Fruit fly (Drosophila melanogaster) whole organism, embryonic: ENCODE data around the gene Diedel2.

Experiments
- CG10431 ChIP-seq: fragments of 200-800 bp; sonication (Bioruptor generic); optimal IDR thresholded peaks from 3 replicates; lab custom pipeline; 2018; ENCODE audit warnings: missing biosample characterization, mild to moderate bottlenecking, missing genetic modification characterization
- CG10543 ChIP-seq: fragments of 200-800 bp; sonication (Bioruptor generic); optimal IDR thresholded peaks from 3 replicates; lab custom pipeline; 2017; ENCODE audit warnings: missing biosample characterization, mild to moderate bottlenecking, missing genetic modification characterization, moderate library complexity
- CG11504 ChIP-seq: fragments of 200-800 bp; sonication (Bioruptor generic); optimal IDR thresholded peaks from 3 replicates; lab custom pipeline; 2019; ENCODE audit warnings: missing biosample characterization, mild to moderate bottlenecking, missing genetic modification characterization, moderate library complexity
- CG12219 ChIP-seq: fragments of 200-800 bp; sonication (Bioruptor generic); optimal IDR thresholded peaks from 3 replicates; lab custom pipeline; 2018; ENCODE audit warnings: missing biosample characterization, mild to moderate bottlenecking, missing genetic modification characterization
- CG12236 ChIP-seq: fragments of 200-800 bp; sonication (Bioruptor generic); optimal IDR thresholded peaks from 2 replicates; lab custom pipeline; 2016; ENCODE audit warnings: missing biosample characterization, missing genetic modification characterization
- CG12769 ChIP-seq: fragments of 200-800 bp; sonication (Bioruptor generic); optimal IDR thresholded peaks from 2 replicates; lab custom pipeline; 2019; ENCODE audit warnings: missing biosample characterization, mild to moderate bottlenecking, missing genetic modification characterization, moderate library complexity
- CG13775 ChIP-seq: fragments of 200-800 bp; sonication (Bioruptor generic); optimal IDR thresholded peaks from 3 replicates; lab custom pipeline; 2017; ENCODE audit warnings: missing biosample characterization, mild to moderate bottlenecking, missing genetic modification characterization
- CG1647 ChIP-seq: fragments of 200-800 bp; sonication (Bioruptor generic); optimal IDR thresholded peaks from 3 replicates; lab custom pipeline; 2016; ENCODE audit warnings: missing biosample characterization, missing genetic modification characterization
- CG17361 ChIP-seq: fragments of 200-800 bp; sonication (Bioruptor generic); IDR thresholded peaks from 3 replicates; pipeline ENCODE4 v1.3.6; 2022; ENCODE audit warnings: missing biosample characterization, missing genetic modification characterization
- CG17829 ChIP-seq: fragments of 200-800 bp; optimal IDR thresholded peaks from 2 replicates; lab custom pipeline; 2019; ENCODE audit warnings: missing biosample characterization, mild to moderate bottlenecking, missing genetic modification characterization, moderate library complexity
- CG18599 ChIP-seq: fragments of 200-800 bp; sonication (Bioruptor generic); optimal IDR thresholded peaks from 3 replicates; lab custom pipeline; 2017; ENCODE audit warnings: missing biosample characterization, missing genetic modification characterization, mild to moderate bottlenecking, moderate library complexity, missing genetic modification reagents
- CG2875 ChIP-seq: fragments of 200-800 bp; sonication (Bioruptor generic); optimal IDR thresholded peaks from 2 replicates; lab custom pipeline; 2017; ENCODE audit warnings: missing biosample characterization, mild to moderate bottlenecking, missing genetic modification characterization, missing genetic modification reagents
- CG31388 ChIP-seq: fragments of 200-800 bp; sonication (Bioruptor generic); optimal IDR thresholded peaks from 2 replicates; lab custom pipeline; 2016; ENCODE audit warnings: missing biosample characterization, missing genetic modification characterization
- CG31441 ChIP-seq: fragments of 200-800 bp; sonication (Bioruptor generic); IDR thresholded peaks from 2 replicates; pipeline ENCODE4 v1.3.6; 2022; ENCODE audit warnings: missing biosample characterization, missing genetic modification characterization
- CG32772 ChIP-seq: fragments of 200-800 bp; sonication (Bioruptor generic); IDR thresholded peaks from 2 replicates; pipeline ENCODE4 v1.3.6; 2022; ENCODE audit warnings: missing biosample characterization, missing genetic modification characterization
- CG42726 ChIP-seq: fragments of 200-800 bp; sonication (Bioruptor generic); IDR thresholded peaks from 2 replicates; pipeline ENCODE4 v1.3.6; 2022; ENCODE audit warnings: missing biosample characterization, missing genetic modification characterization; ENCODE audit not compliant: partially characterized antibody
- CG4424 ChIP-seq: fragments of 200-800 bp; sonication (Bioruptor generic); optimal IDR thresholded peaks from 3 replicates; lab custom pipeline; 2016; ENCODE audit warnings: missing biosample characterization, missing genetic modification characterization
- CG4820 ChIP-seq: fragments of 200-800 bp; sonication (Bioruptor generic); optimal IDR thresholded peaks from 3 replicates; lab custom pipeline; 2016; ENCODE audit warnings: missing biosample characterization, missing genetic modification characterization
- CG5953 ChIP-seq: fragments of 200-800 bp; sonication (Bioruptor generic); IDR thresholded peaks from 2 replicates; pipeline ENCODE4 v1.3.6; 2022; ENCODE audit warnings: missing biosample characterization, missing genetic modification characterization
- CG7745 ChIP-seq: fragments of 200-800 bp; sonication (Bioruptor generic); optimal IDR thresholded peaks from 2 replicates; lab custom pipeline; 2018; ENCODE audit warnings: missing biosample characterization, mild to moderate bottlenecking, missing genetic modification characterization, moderate library complexity
- CG7839 ChIP-seq: fragments of 200-800 bp; sonication (Bioruptor generic); optimal IDR thresholded peaks from 3 replicates; lab custom pipeline; 2018; ENCODE audit warnings: missing biosample characterization, mild to moderate bottlenecking, missing genetic modification characterization, moderate library complexity
- CoRest ChIP-seq: fragments of 200-800 bp; sonication (Bioruptor generic); optimal IDR thresholded peaks from 3 replicates; lab custom pipeline; 2018; ENCODE audit warnings: missing biosample characterization, mild to moderate bottlenecking, missing genetic modification characterization, moderate library complexity
- D ChIP-seq, 2 experiments: fragments of 200-800 bp in 1 of 2; fragments of >200 bp in 1 of 2; sonication (Bioruptor generic) in 1 of 2; optimal IDR thresholded peaks; 2 replicates in 1 of 2; 3 replicates in 1 of 2; lab custom pipeline; 2017; ENCODE audit warnings: mild to moderate bottlenecking in 1 of 2, missing biosample characterization in 1 of 2, missing genetic modification characterization in 1 of 2, missing genetic modification reagents in 1 of 2
- Drgx ChIP-seq: fragments of 200-800 bp; sonication (Bioruptor generic); IDR thresholded peaks from 2 replicates; pipeline ENCODE4 v1.3.6; 2022; ENCODE audit warnings: missing biosample characterization, missing genetic modification characterization
- H2.0 ChIP-seq: fragments of 200-800 bp; sonication (Bioruptor generic); IDR thresholded peaks from 2 replicates; pipeline ENCODE4 v1.3.6; 2022; ENCODE audit warnings: missing biosample characterization, missing genetic modification characterization
- HLHmδ ChIP-seq: fragments of 200-800 bp; sonication (Bioruptor generic); optimal IDR thresholded peaks from 2 replicates; lab custom pipeline; 2018; ENCODE audit warnings: missing biosample characterization, mild to moderate bottlenecking, missing genetic modification characterization, moderate library complexity
- Hey ChIP-seq: fragments of 200-800 bp; sonication (Bioruptor generic); optimal IDR thresholded peaks from 3 replicates; lab custom pipeline; 2018; ENCODE audit warnings: missing biosample characterization, mild to moderate bottlenecking, missing genetic modification characterization
- HmgD ChIP-seq: fragments of 200-800 bp; sonication (Bioruptor generic); optimal IDR thresholded peaks from 3 replicates; lab custom pipeline; 2016; ENCODE audit warnings: missing biosample characterization, missing genetic modification characterization
- Nf-YB ChIP-seq: fragments of 200-800 bp; sonication (Bioruptor generic); optimal IDR thresholded peaks from 3 replicates; lab custom pipeline; 2019; ENCODE audit warnings: missing biosample characterization, mild to moderate bottlenecking, missing genetic modification characterization, moderate library complexity
- Optix ChIP-seq: fragments of 200-800 bp; sonication (Bioruptor generic); IDR thresholded peaks from 3 replicates; pipeline ENCODE4 v1.3.6; 2022; ENCODE audit warnings: missing biosample characterization, missing genetic modification characterization
- Poxn ChIP-seq: fragments of 200-800 bp; sonication (Bioruptor generic); IDR thresholded peaks from 2 replicates; pipeline ENCODE4 v1.3.6; 2022; ENCODE audit warnings: missing biosample characterization, missing genetic modification characterization
- Sry-δ ChIP-seq: fragments of 200-800 bp; sonication (Bioruptor generic); optimal IDR thresholded peaks from 2 replicates; lab custom pipeline; 2016; ENCODE audit warnings: missing biosample characterization, missing genetic modification characterization
- TFAM ChIP-seq: fragments of 200-800 bp; sonication (Bioruptor generic); optimal IDR thresholded peaks from 2 replicates; lab custom pipeline; 2017; ENCODE audit warnings: missing biosample characterization, missing genetic modification characterization, inconsistent platforms
- caup ChIP-seq: fragments of 200-800 bp; sonication (Bioruptor generic); optimal IDR thresholded peaks from 3 replicates; lab custom pipeline; 2017; ENCODE audit warnings: missing biosample characterization, mild to moderate bottlenecking, missing genetic modification characterization, moderate library complexity; ENCODE audit not compliant: severe bottlenecking
- cwo ChIP-seq: fragments of 200-800 bp; sonication (Bioruptor generic); optimal IDR thresholded peaks from 3 replicates; lab custom pipeline; 2017; ENCODE audit warnings: missing biosample characterization, missing genetic modification characterization, mild to moderate bottlenecking, moderate library complexity, missing genetic modification reagents
- da ChIP-seq: fragments of 200-800 bp; sonication (Bioruptor generic); optimal IDR thresholded peaks from 2 replicates; lab custom pipeline; 2016; ENCODE audit warnings: missing biosample characterization, missing genetic modification characterization
- disco-r ChIP-seq: fragments of 200-800 bp; sonication (Bioruptor generic); optimal IDR thresholded peaks from 2 replicates; lab custom pipeline; 2016; ENCODE audit warnings: missing biosample characterization, missing genetic modification characterization
- dpn ChIP-seq, 2 experiments: fragments of 200-800 bp; sonication (Bioruptor generic); optimal IDR thresholded peaks; 3 replicates each; lab custom pipeline; 2016; ENCODE audit warnings: missing biosample characterization in 2 of 2, missing genetic modification characterization in 2 of 2
- eve ChIP-seq, 2 experiments: fragments of >200 bp; optimal IDR thresholded peaks; 2 replicates each; lab custom pipeline; 2017; ENCODE audit warnings: missing biosample characterization in 2 of 2, missing genetic modification characterization in 2 of 2
- gem ChIP-seq: fragments of 200-800 bp; sonication (Bioruptor generic); optimal IDR thresholded peaks from 2 replicates; lab custom pipeline; 2019; ENCODE audit warnings: missing biosample characterization, mild to moderate bottlenecking, missing genetic modification characterization, moderate library complexity
- luna ChIP-seq: fragments of 200-800 bp; sonication (Bioruptor generic); optimal IDR thresholded peaks from 2 replicates; lab custom pipeline; 2016; ENCODE audit warnings: missing biosample characterization, missing genetic modification characterization
- nom ChIP-seq: fragments of 200-800 bp; sonication (Bioruptor generic); optimal IDR thresholded peaks from 2 replicates; lab custom pipeline; 2017; ENCODE audit warnings: missing biosample characterization, missing genetic modification characterization, mild to moderate bottlenecking, moderate library complexity, missing genetic modification reagents
- oc ChIP-seq: fragments of 200-800 bp; sonication (Bioruptor generic); optimal IDR thresholded peaks from 2 replicates; lab custom pipeline; 2018; ENCODE audit warnings: missing biosample characterization, mild to moderate bottlenecking, missing genetic modification characterization, moderate library complexity
- prd ChIP-seq, 3 experiments: fragments of >200 bp in 2 of 3; fragments of 200-800 bp in 1 of 3; sonication (Bioruptor generic) in 1 of 3; optimal IDR thresholded peaks in 2 of 3; IDR thresholded peaks in 1 of 3; 2 replicates in 2 of 3; 3 replicates in 1 of 3; pipeline versions ENCODE4 v1.3.6 to Lab custom; 2017 to 2022; ENCODE audit warnings: missing biosample characterization in 1 of 3, missing genetic modification characterization in 1 of 3
- repo ChIP-seq: fragments of 200-800 bp; sonication (Bioruptor generic); optimal IDR thresholded peaks from 2 replicates; lab custom pipeline; 2016; ENCODE audit warnings: missing biosample characterization, missing genetic modification characterization
- salm ChIP-seq: fragments of 200-800 bp; sonication (Bioruptor generic); optimal IDR thresholded peaks from 2 replicates; lab custom pipeline; 2018; ENCODE audit warnings: missing biosample characterization, mild to moderate bottlenecking, missing genetic modification characterization
- sima ChIP-seq: fragments of 200-800 bp; sonication (Bioruptor generic); optimal IDR thresholded peaks from 2 replicates; lab custom pipeline; 2016; ENCODE audit warnings: missing biosample characterization, missing genetic modification characterization
- tll ChIP-seq, 2 experiments: fragments of 200-800 bp in 1 of 2; fragments of >200 bp in 1 of 2; sonication (Bioruptor generic) in 1 of 2; optimal IDR thresholded peaks; 2 replicates each; lab custom pipeline; 2017 to 2019; ENCODE audit warnings: missing biosample characterization in 2 of 2, missing genetic modification characterization in 2 of 2, mild to moderate bottlenecking in 1 of 2, moderate library complexity in 1 of 2
- zfh1 ChIP-seq: fragments of 200-800 bp; sonication (Bioruptor generic); IDR thresholded peaks from 3 replicates; pipeline ENCODE4 v1.3.6; 2022; ENCODE audit warnings: missing biosample characterization, missing genetic modification characterization

Diedel2 gene

DNA sequence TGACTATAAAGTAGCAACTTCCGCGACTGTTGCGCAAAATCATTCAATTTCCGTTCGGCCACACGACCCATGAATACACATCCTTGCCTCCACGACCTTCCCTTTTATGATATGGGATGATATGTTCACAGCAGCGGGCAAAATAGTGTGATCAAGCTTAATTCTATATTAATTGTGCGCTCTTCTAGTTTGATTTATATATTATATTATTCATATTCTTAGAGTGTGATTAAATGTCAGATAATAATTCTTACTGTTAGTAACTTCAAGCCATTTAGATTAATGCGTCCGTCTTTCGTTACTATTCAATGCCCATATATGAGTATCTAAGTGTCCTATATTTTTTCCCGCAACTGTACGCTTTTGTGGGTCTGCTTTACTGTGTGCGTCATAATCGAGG lies 26.9 kb upstream of the Diedel2 start (continued):
- TF ChIP-seq Sry-δ (GFP tag; lab: Kevin White, UChicago), result no peak
- TF ChIP-seq TFAM (GFP tag; lab: Kevin White, UChicago), result no peak
- TF ChIP-seq prd (optimal IDR thresholded peaks at IDR 0.05; lab: Kevin White, UChicago), result no peak
- TF ChIP-seq prd (GFP tag; IDR thresholded peaks at IDR 0.05; lab: Robert Waterston, UW), result 0 out of 3 replicates have a peak, but pooled peaks have one; percentile 18
- no peak for TF ChIP-seq HLHmδ (GFP tag; lab: Kevin White, UChicago)
- no peak for TF ChIP-seq nom (GFP tag; lab: Kevin White, UChicago)
- TF ChIP-seq CG17361, result peak; percentile 43; the same call in 2 of the 3 replicates
- no peak for TF ChIP-seq CG32772 (GFP tag; lab: Robert Waterston, UW)
- peak; percentile 31 for TF ChIP-seq CG13775 (GFP tag; lab: Kevin White, UChicago)
- no peak for TF ChIP-seq repo (GFP tag; lab: Kevin White, UChicago)
- no peak for TF ChIP-seq Optix (GFP tag; lab: Robert Waterston, UW)
- TF ChIP-seq HmgD (GFP tag; lab: Kevin White, UChicago), result no peak
- TF ChIP-seq CG17829 (tag; lab: Kevin White, UChicago), result peak; percentile 53
- TF ChIP-seq CG31441, result peak; percentile 57
- TF ChIP-seq tll (GFP tag; optimal IDR thresholded peaks at IDR 0.05; lab: Kevin White, UChicago), result no peak
- no peak for TF ChIP-seq CG1647 (GFP tag; lab: Kevin White, UChicago)
- no peak for TF ChIP-seq oc
- peak; percentile 69 for TF ChIP-seq CG18599 (GFP tag; lab: Kevin White, UChicago)
- TF ChIP-seq CG12236 (GFP tag; lab: Kevin White, UChicago), result no peak
- no peak for TF ChIP-seq CG12769 (tag; lab: Kevin White, UChicago)
- TF ChIP-seq zfh1 (GFP tag; lab: Robert Waterston, UW), result no peak
- TF ChIP-seq CoRest, result peak; percentile 61
- TF ChIP-seq Hey (tag; lab: Kevin White, UChicago), result peak; percentile 6
- TF ChIP-seq Drgx (GFP tag; lab: Robert Waterston, UW), result no peak
- peak; percentile 71 for TF ChIP-seq CG11504
- no peak for TF ChIP-seq CG42726 (GFP tag; lab: Robert Waterston, UW)
- no peak for TF ChIP-seq CG5953
- peak in 1 of 2 experiments; percentile 70 for TF ChIP-seq eve (GFP tag; optimal IDR thresholded peaks at IDR 0.05; lab: Kevin White, UChicago)
- peak; percentile 53 for TF ChIP-seq CG4424
- TF ChIP-seq D (optimal IDR thresholded peaks at IDR 0.05; lab: Kevin White, UChicago), result no peak
- TF ChIP-seq D (GFP tag; optimal IDR thresholded peaks at IDR 0.05; lab: Kevin White, UChicago), result peak; percentile 66
- TF ChIP-seq caup (GFP tag; lab: Kevin White, UChicago), result peak; percentile 8
- TF ChIP-seq H2.0 (GFP tag; lab: Robert Waterston, UW), result no peak
- no peak for TF ChIP-seq CG31388 (GFP tag; lab: Kevin White, UChicago)
- peak; percentile 13 for TF ChIP-seq Nf-YB (GFP tag; lab: Kevin White, UChicago)
- TF ChIP-seq salm, result no peak
- no peak for TF ChIP-seq CG10431
- peak; percentile 7 for TF ChIP-seq CG2875
- TF ChIP-seq cwo, result peak; percentile 24
- TF ChIP-seq dpn (GFP tag; optimal IDR thresholded peaks at IDR 0.05; lab: Kevin White, UChicago), result peak in 1 of 2 experiments; percentile 31
- peak; percentile 70 for TF ChIP-seq gem (tag; lab: Kevin White, UChicago)
- TF ChIP-seq CG4820 (GFP tag; lab: Kevin White, UChicago), result no peak
- no peak for TF ChIP-seq sima (GFP tag; lab: Kevin White, UChicago)
- no peak for TF ChIP-seq luna
- TF ChIP-seq CG10543, result peak; percentile 11
- no peak for TF ChIP-seq Poxn (GFP tag; lab: Robert Waterston, UW)
- no peak for TF ChIP-seq da (GFP tag; lab: Kevin White, UChicago)
- peak; percentile 65 for TF ChIP-seq CG7839 (tag; lab: Kevin White, UChicago)
- peak; percentile 15 for TF ChIP-seq CG12219
- TF ChIP-seq CG7745, result no peak
- no peak for TF ChIP-seq disco-r
